In genomic region chrV:13664340-13664916, ce11 we compare ENCODE assay signal across 6 worm cellular contexts.
TF ChIP-seq lines count a peak whose summit lies in the region.

No protein-coding gene starts in this region.

TF ChIP-seq in whole organism, L1 larva, 84 proteins besides CTCF, POLR2A, EP300 and RAD21 (continues in another document):
- peak; percentile 10 for TF ChIP-seq jun-1 (tag; optimal IDR thresholded peaks at IDR 0.05; lab: Kevin White, UChicago)
- peak; percentile 48 for TF ChIP-seq nhr-71 (tag; optimal IDR thresholded peaks at IDR 0.05; lab: Kevin White, UChicago)
- peak; percentile 34 for TF ChIP-seq fkh-8 (tag; optimal IDR thresholded peaks at IDR 0.05; lab: Kevin White, UChicago)
- TF ChIP-seq ama-1 (optimal IDR thresholded peaks at IDR 0.05; lab: Kevin White, UChicago), result peak; percentile 45
- no peak for TF ChIP-seq mab-9 (GFP tag; IDR thresholded peaks at IDR 0.05; lab: Robert Waterston, UW)
- TF ChIP-seq efl-1 (optimal IDR thresholded peaks at IDR 0.05; lab: Kevin White, UChicago), result peak; percentile 54 to 65
- TF ChIP-seq efl-1 (GFP tag; optimal IDR thresholded peaks at IDR 0.05 in 1 of 2; lab: Kevin White, UChicago), result peak; percentile 61 to 96
- no peak for TF ChIP-seq grh-1 (GFP tag; IDR thresholded peaks at IDR 0.05; lab: Robert Waterston, UW)
- no peak for TF ChIP-seq nhr-11 (tag; optimal IDR thresholded peaks at IDR 0.05; lab: Kevin White, UChicago)
- peak; percentile 44 for TF ChIP-seq nhr-85 (tag; lab: Kevin White, UChicago)
- peak; percentile 24 for TF ChIP-seq snu-23 (GFP tag; optimal IDR thresholded peaks at IDR 0.05; lab: Kevin White, UChicago)
- TF ChIP-seq zip-4 (GFP tag; optimal IDR thresholded peaks at IDR 0.05; lab: Kevin White, UChicago), result no peak
- peak; percentile 43 for TF ChIP-seq nhr-47 (tag; optimal IDR thresholded peaks at IDR 0.05; lab: Kevin White, UChicago)
- peak in 1 of 2 experiments; percentile 25 for TF ChIP-seq lsy-2 (tag; optimal IDR thresholded peaks at IDR 0.05; lab: Kevin White, UChicago)
- TF ChIP-seq mdl-1 (tag; optimal IDR thresholded peaks at IDR 0.05; lab: Kevin White, UChicago), result peak in 1 of 2 experiments; percentile 33

TF ChIP-seq in whole organism, L2 larva, 48 proteins besides CTCF, POLR2A, EP300 and RAD21 (continues in another document):
- no peak for TF ChIP-seq unc-39 (tag; optimal IDR thresholded peaks at IDR 0.05; lab: Kevin White, UChicago)
- TF ChIP-seq C34F6.9 (tag; optimal IDR thresholded peaks at IDR 0.05; lab: Kevin White, UChicago), result peak; percentile 26
- peak; percentile 35 for TF ChIP-seq gmeb-1 (tag; optimal IDR thresholded peaks at IDR 0.05; lab: Kevin White, UChicago)
- TF ChIP-seq ZK546.5 (tag; optimal IDR thresholded peaks at IDR 0.05; lab: Kevin White, UChicago), result no peak
- no peak for TF ChIP-seq lin-11 (tag; optimal IDR thresholded peaks at IDR 0.05; lab: Kevin White, UChicago)
- TF ChIP-seq sma-3 (GFP tag; optimal IDR thresholded peaks at IDR 0.05; lab: Kevin White, UChicago), result peak; percentile 22
- peak; percentile 7 for TF ChIP-seq nhr-25 (tag; optimal IDR thresholded peaks at IDR 0.05; lab: Kevin White, UChicago)
- no peak for TF ChIP-seq mab-5 (tag; optimal IDR thresholded peaks at IDR 0.05; lab: Kevin White, UChicago)
- peak in 1 of 2 experiments; percentile 48 for TF ChIP-seq lsy-2 (tag; optimal IDR thresholded peaks at IDR 0.05; lab: Kevin White, UChicago)
- TF ChIP-seq unc-55 (GFP tag; optimal IDR thresholded peaks at IDR 0.05; lab: Kevin White, UChicago), result peak; percentile 62
- TF ChIP-seq ztf-1 (GFP tag; conservative IDR thresholded peaks at IDR 0.05; lab: Robert Waterston, UW), result no peak
- TF ChIP-seq crh-2 (tag; optimal IDR thresholded peaks at IDR 0.05; lab: Kevin White, UChicago), result peak; percentile 22
- no peak for TF ChIP-seq blmp-1 (tag; optimal IDR thresholded peaks at IDR 0.05; lab: Kevin White, UChicago; ENCODE audit: insufficient read depth)
- peak; percentile 36 for TF ChIP-seq fos-1 (tag; optimal IDR thresholded peaks at IDR 0.05; lab: Kevin White, UChicago)
- no peak for TF ChIP-seq peb-1 (tag; optimal IDR thresholded peaks at IDR 0.05; lab: Kevin White, UChicago)
- no peak for TF ChIP-seq lin-13 (GFP tag; optimal IDR thresholded peaks at IDR 0.05; lab: Kevin White, UChicago)

TF ChIP-seq in whole organism, L3 larva, 47 proteins besides CTCF, POLR2A, EP300 and RAD21:
- TF ChIP-seq egl-5 (tag; optimal IDR thresholded peaks at IDR 0.05; lab: Kevin White, UChicago) (no peak), lsy-12 (tag; optimal IDR thresholded peaks at IDR 0.05; lab: Kevin White, UChicago) (no peak), tbx-2 (tag; optimal IDR thresholded peaks at IDR 0.05; lab: Kevin White, UChicago) (no peak), skn-1 (tag; optimal IDR thresholded peaks at IDR 0.05; lab: Kevin White, UChicago) (no peak), zag-1 (tag; optimal IDR thresholded peaks at IDR 0.05; lab: Kevin White, UChicago) (no peak), sea-2 (GFP tag; optimal IDR thresholded peaks at IDR 0.05; lab: Kevin White, UChicago) (no peak), ama-1 (optimal IDR thresholded peaks at IDR 0.05; lab: Kevin White, UChicago) (peak; percentile 40), nhr-237 (tag; optimal IDR thresholded peaks at IDR 0.05; lab: Kevin White, UChicago) (no peak), nhr-23 (tag; optimal IDR thresholded peaks at IDR 0.05; lab: Kevin White, UChicago) (peak; percentile 9), ZK546.5 (tag; optimal IDR thresholded peaks at IDR 0.05; lab: Kevin White, UChicago) (no peak), lin-15B (tag; optimal IDR thresholded peaks at IDR 0.05; lab: Kevin White, UChicago) (peak; percentile 55), elt-2 (tag; optimal IDR thresholded peaks at IDR 0.05; lab: Kevin White, UChicago) (peak; percentile 51), nhr-11 (tag; optimal IDR thresholded peaks at IDR 0.05; lab: Kevin White, UChicago) (no peak), nfya-1 (tag; optimal IDR thresholded peaks at IDR 0.05; lab: Kevin White, UChicago; ENCODE audit: insufficient read depth) (peak; percentile 19)

TF ChIP-seq in whole organism, L4 larva, 104 proteins besides CTCF, POLR2A, EP300 and RAD21 (continues in another document):
- peak; percentile 26 for TF ChIP-seq F10B5.3 (tag; optimal IDR thresholded peaks at IDR 0.05; lab: Kevin White, UChicago)
- peak; percentile 21 for TF ChIP-seq pqm-1 (tag; optimal IDR thresholded peaks at IDR 0.05; lab: Kevin White, UChicago)
- 0 out of 2 replicates have a peak, but pooled peaks have one; percentile 38 for TF ChIP-seq mdt-29 (GFP tag; IDR thresholded peaks at IDR 0.05; lab: Robert Waterston, UW)
- peak; percentile 54 for TF ChIP-seq mes-2 (tag; optimal IDR thresholded peaks at IDR 0.05; lab: Kevin White, UChicago; ENCODE audit: poor library complexity, severe bottlenecking)
- TF ChIP-seq nhr-111 (GFP tag; optimal IDR thresholded peaks at IDR 0.05; lab: Kevin White, UChicago), result no peak
- no peak for TF ChIP-seq F44E2.7 (GFP tag; IDR thresholded peaks at IDR 0.05; lab: Robert Waterston, UW)
- peak; percentile 44 for TF ChIP-seq dmd-6 (GFP tag; IDR thresholded peaks at IDR 0.05; lab: Robert Waterston, UW)
- peak in 1 of 2 experiments; percentile 56 for TF ChIP-seq lsy-2 (tag; optimal IDR thresholded peaks at IDR 0.05; lab: Kevin White, UChicago)
- TF ChIP-seq mep-1 (tag; optimal IDR thresholded peaks at IDR 0.05; lab: Kevin White, UChicago), result peak; percentile 30
- peak; percentile 41 for TF ChIP-seq dve-1 (tag; optimal IDR thresholded peaks at IDR 0.05; lab: Kevin White, UChicago; ENCODE audit: insufficient read depth)
- TF ChIP-seq lin-38 (GFP tag; IDR thresholded peaks at IDR 0.05; lab: Robert Waterston, UW), result peak; percentile 58
- peak in 1 of 2 experiments; percentile 5 for TF ChIP-seq mdl-1 (tag; optimal IDR thresholded peaks at IDR 0.05; lab: Kevin White, UChicago)
- peak; percentile 22 for TF ChIP-seq nhr-77 (tag; optimal IDR thresholded peaks at IDR 0.05; lab: Kevin White, UChicago)
- TF ChIP-seq hlh-11 (tag; optimal IDR thresholded peaks at IDR 0.05; lab: Kevin White, UChicago), result peak; percentile 25
- TF ChIP-seq aha-1 (tag; lab: Kevin White, UChicago), result peak; percentile 6
- TF ChIP-seq daf-16 (GFP tag; optimal IDR thresholded peaks at IDR 0.05; lab: Kevin White, UChicago), result no peak
- peak; percentile 2 for TF ChIP-seq daf-16 (tag; optimal IDR thresholded peaks at IDR 0.05; lab: Kevin White, UChicago)

TF ChIP-seq in whole organism, mixed stage, embryonic, 35 proteins besides CTCF, POLR2A, EP300 and RAD21:
- TF ChIP-seq mep-1 (tag; optimal IDR thresholded peaks at IDR 0.05; lab: Kevin White, UChicago), result peak; percentile 30
- TF ChIP-seq sptf-1 (tag; optimal IDR thresholded peaks at IDR 0.05; lab: Kevin White, UChicago), result no peak
TF ChIP-seq in whole organism, mixed stage, embryonic: peak in this region for 1.

TF ChIP-seq in whole organism, young adult, 124 proteins besides CTCF, POLR2A, EP300 and RAD21 (continues in another document):
- TF ChIP-seq F57A8.1 (GFP tag; optimal IDR thresholded peaks at IDR 0.05; lab: Kevin White, UChicago) (no peak), lsl-1 (GFP tag; optimal IDR thresholded peaks at IDR 0.05; lab: Kevin White, UChicago) (peak; percentile 46), ceh-27 (GFP tag; optimal IDR thresholded peaks at IDR 0.05; lab: Kevin White, UChicago) (peak; percentile 6), F37B4.10 (GFP tag; IDR thresholded peaks at IDR 0.05; lab: Robert Waterston, UW) (no peak), nhr-120 (GFP tag; IDR thresholded peaks at IDR 0.05; lab: Robert Waterston, UW) (no peak), snpc-4 (GFP tag; optimal IDR thresholded peaks at IDR 0.05; lab: Kevin White, UChicago) (no peak), snpc-4 (tag; optimal IDR thresholded peaks at IDR 0.05; lab: Kevin White, UChicago) (peak in 3 of 4 experiments; percentile 8 to 39 (median 9)), gei-17 (GFP tag; optimal IDR thresholded peaks at IDR 0.05; lab: Kevin White, UChicago) (no peak), K12H6.12 (tag; optimal IDR thresholded peaks at IDR 0.05; lab: Kevin White, UChicago) (no peak), D2030.7 (GFP tag; IDR thresholded peaks at IDR 0.05; lab: Robert Waterston, UW) (peak; percentile 68), efl-1 (GFP tag; optimal IDR thresholded peaks at IDR 0.05; lab: Kevin White, UChicago) (peak; percentile 59), ccch-3 (GFP tag; optimal IDR thresholded peaks at IDR 0.05; lab: Kevin White, UChicago) (no peak), F49E8.2 (tag; optimal IDR thresholded peaks at IDR 0.05; lab: Kevin White, UChicago; ENCODE audit: insufficient read depth) (peak; percentile 41), nfya-2 (GFP tag; IDR thresholded peaks at IDR 0.05; lab: Robert Waterston, UW) (no peak), nhr-27 (tag; optimal IDR thresholded peaks at IDR 0.05; lab: Kevin White, UChicago) (no peak), attf-6 (GFP tag; IDR thresholded peaks at IDR 0.05; lab: Robert Waterston, UW) (no peak), ama-1 (optimal IDR thresholded peaks at IDR 0.05; lab: Kevin White, UChicago) (no peak), ama-1 (GFP tag; optimal IDR thresholded peaks at IDR 0.05; lab: Kevin White, UChicago) (no peak), hmg-20 (GFP tag; IDR thresholded peaks at IDR 0.05; lab: Robert Waterston, UW) (0 out of 2 replicates have a peak, but pooled peaks have one; percentile 32), aptf-2 (GFP tag; conservative IDR thresholded peaks at IDR 0.05; lab: Robert Waterston, UW) (no peak), ztf-26 (tag; optimal IDR thresholded peaks at IDR 0.05; lab: Kevin White, UChicago) (no peak), lin-35 (GFP tag; optimal IDR thresholded peaks at IDR 0.05; lab: Kevin White, UChicago) (peak in 2 of 3 experiments; percentile 12 to 73), F39B2.1 (GFP tag; IDR thresholded peaks at IDR 0.05; lab: Robert Waterston, UW) (no peak), chd-7 (tag; optimal IDR thresholded peaks at IDR 0.05; lab: Kevin White, UChicago) (no peak), let-607 (tag; optimal IDR thresholded peaks at IDR 0.05; lab: Kevin White, UChicago) (peak in 1 of 2 experiments; percentile 19), madf-3 (GFP tag; IDR thresholded peaks at IDR 0.05; lab: Robert Waterston, UW) (peak; percentile 67; the same call in 1 of the 2 replicates), ceh-40 (GFP tag; IDR thresholded peaks at IDR 0.05; lab: Robert Waterston, UW) (0 out of 2 replicates have a peak, but pooled peaks have one; percentile 22), aptf-3 (GFP tag; IDR thresholded peaks at IDR 0.05; lab: Robert Waterston, UW) (no peak), somi-1 (GFP tag; optimal IDR thresholded peaks at IDR 0.05; lab: Kevin White, UChicago) (no peak), lin-26 (GFP tag; IDR thresholded peaks at IDR 0.05; lab: Robert Waterston, UW) (no peak), sdz-38 (tag; optimal IDR thresholded peaks at IDR 0.05; lab: Kevin White, UChicago) (no peak), attf-3 (GFP tag; conservative IDR thresholded peaks at IDR 0.05; lab: Robert Waterston, UW) (no peak), cebp-1 (GFP tag; IDR thresholded peaks at IDR 0.05; lab: Robert Waterston, UW) (no peak), cebp-1 (tag; optimal IDR thresholded peaks at IDR 0.05; lab: Kevin White, UChicago) (peak; percentile 70), ztf-25 (GFP tag; IDR thresholded peaks at IDR 0.05; lab: Robert Waterston, UW) (no peak)
